Worm (Caenorhabditis elegans) whole organism, L4 larva: Measurements from ENCODE around the gene rnh-1.2.

Source experiments
- aly-2 ChIP-seq: sonication (generic microtip); optimal IDR thresholded peaks from 2 replicates; lab custom pipeline; 2018; ENCODE audit warnings: missing biosample characterization, missing genetic modification characterization
- ceh-28 ChIP-seq: fragments of 150-350 bp; optimal IDR thresholded peaks from 2 replicates; lab custom pipeline; 2014; ENCODE audit warnings: missing biosample characterization, missing genetic modification reagents, missing genetic modification characterization
- lin-15B ChIP-seq: fragments of 150-350 bp; sonication (generic microtip); optimal IDR thresholded peaks from 3 replicates; lab custom pipeline; 2014; ENCODE audit warnings: missing biosample characterization, missing genetic modification characterization
- madf-9 ChIP-seq: fragments of 200-800 bp; sonication (Bioruptor generic); conservative IDR thresholded peaks from 2 replicates; pipeline ENCODE4 v1.3.6; 2022; ENCODE audit warnings: missing genetic modification reagents, missing genetic modification characterization, missing compliant biosample characterization
- nhr-102 ChIP-seq: sonication (generic microtip); optimal IDR thresholded peaks from 2 replicates; lab custom pipeline; 2016; ENCODE audit warnings: mild to moderate bottlenecking, missing genetic modification characterization, moderate library complexity, missing compliant biosample characterization
- nhr-237 ChIP-seq: sonication (generic microtip); optimal IDR thresholded peaks from 2 replicates; lab custom pipeline; 2017; ENCODE audit warnings: missing biosample characterization, missing genetic modification characterization
- php-3 ChIP-seq: fragments of 200-800 bp; sonication (Bioruptor generic); IDR thresholded peaks from 2 replicates; pipeline ENCODE4 v1.3.6; 2022; ENCODE audit warnings: missing genetic modification reagents, missing genetic modification characterization, missing compliant biosample characterization
- pqm-1 ChIP-seq: sonication (generic microtip); optimal IDR thresholded peaks from 2 replicates; lab custom pipeline; 2017; ENCODE audit warnings: missing biosample characterization, missing genetic modification characterization
- spr-3 ChIP-seq: fragments of 200-800 bp; sonication (Bioruptor generic); optimal IDR thresholded peaks from 2 replicates; lab custom pipeline; 2018; ENCODE audit warnings: mild to moderate bottlenecking, missing genetic modification characterization, missing compliant biosample characterization

DNA sequence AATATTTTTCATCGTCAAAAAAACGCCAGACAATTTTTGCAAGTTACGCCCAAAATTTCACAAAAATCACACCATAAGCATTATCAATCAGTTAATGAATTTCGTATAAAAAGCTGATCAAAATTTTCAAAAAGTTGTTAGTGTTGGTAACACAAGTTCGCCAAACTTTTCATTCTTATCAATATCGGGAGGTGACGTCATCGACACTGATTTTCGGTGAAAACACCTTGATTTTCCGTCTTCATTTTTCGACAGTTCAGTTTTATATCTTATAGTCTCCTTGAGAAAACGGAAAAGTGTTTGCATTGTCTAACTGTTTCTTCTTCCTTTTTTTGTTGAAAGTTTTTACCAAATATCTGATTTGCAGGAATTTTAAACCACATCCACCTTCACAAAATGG is 39.0 kb upstream of the rnh-1.2 start, which contains the start of gene C08H9.15:
- TF ChIP-seq aly-2 (tag; lab: Kevin White, UChicago) (no peak), madf-9 (GFP tag; lab: Robert Waterston, UW) (no peak), nhr-102 (no peak), spr-3 (GFP tag; lab: Kevin White, UChicago) (no peak), ceh-28 (tag; lab: Kevin White, UChicago) (no peak), lin-15B (tag; lab: Kevin White, UChicago) (no peak), pqm-1 (tag; lab: Kevin White, UChicago) (no peak), nhr-237 (tag; lab: Kevin White, UChicago) (no peak), php-3 (GFP tag; lab: Robert Waterston, UW) (no peak)
